Fruit fly (Drosophila melanogaster) whole organism, embryonic: ENCODE measurements around the gene IntS9.

ENCODE experiments used
- BEAF-32 ChIP-seq: fragments of 200-800 bp; sonication (Bioruptor generic); optimal IDR thresholded peaks from 3 replicates; lab custom pipeline; 2017; ENCODE audit warnings: missing biosample characterization, missing genetic modification characterization, mild to moderate bottlenecking, moderate library complexity, missing genetic modification reagents
- CG10431 ChIP-seq: fragments of 200-800 bp; sonication (Bioruptor generic); optimal IDR thresholded peaks from 3 replicates; lab custom pipeline; 2018; ENCODE audit warnings: missing biosample characterization, mild to moderate bottlenecking, missing genetic modification characterization
- CG10462 ChIP-seq: fragments of 200-800 bp; sonication (Bioruptor generic); optimal IDR thresholded peaks from 2 replicates; lab custom pipeline; 2016; ENCODE audit warnings: missing biosample characterization, missing genetic modification characterization
- CG11085 ChIP-seq: fragments of 200-800 bp; sonication (Bioruptor generic); IDR thresholded peaks from 2 replicates; pipeline ENCODE4 v1.3.6; 2022; ENCODE audit warnings: missing biosample characterization, missing genetic modification characterization
- CG13296 ChIP-seq: fragments of 200-800 bp; sonication (Bioruptor generic); optimal IDR thresholded peaks from 3 replicates; lab custom pipeline; 2018; ENCODE audit warnings: missing biosample characterization, mild to moderate bottlenecking, missing genetic modification characterization
- CG15011 ChIP-seq: fragments of 200-800 bp; sonication (Bioruptor generic); optimal IDR thresholded peaks from 3 replicates; lab custom pipeline; 2018; ENCODE audit warnings: missing biosample characterization, mild to moderate bottlenecking, missing genetic modification characterization
- CG15073 ChIP-seq: fragments of 200-800 bp; sonication (Bioruptor generic); optimal IDR thresholded peaks from 2 replicates; lab custom pipeline; 2016; ENCODE audit warnings: missing biosample characterization, missing genetic modification characterization
- CG15514 ChIP-seq: fragments of 200-800 bp; sonication (Bioruptor generic); optimal IDR thresholded peaks from 3 replicates; lab custom pipeline; 2017; ENCODE audit warnings: missing biosample characterization, missing genetic modification characterization, mild to moderate bottlenecking, moderate library complexity, missing genetic modification reagents
- CG16779 ChIP-seq: fragments of 200-800 bp; sonication (Bioruptor generic); IDR thresholded peaks from 2 replicates; pipeline ENCODE4 v1.3.6; 2022; ENCODE audit warnings: missing biosample characterization, missing genetic modification characterization
- CG30020 ChIP-seq: fragments of 200-800 bp; optimal IDR thresholded peaks from 2 replicates; lab custom pipeline; 2019; ENCODE audit warnings: missing biosample characterization, mild to moderate bottlenecking, missing genetic modification characterization, moderate library complexity
- CG31224 ChIP-seq: fragments of 200-800 bp; sonication (Bioruptor generic); IDR thresholded peaks from 2 replicates; pipeline ENCODE4 v1.3.6; 2022; ENCODE audit warnings: missing biosample characterization, missing genetic modification characterization
- CG33213 ChIP-seq: fragments of 200-800 bp; sonication (Bioruptor generic); optimal IDR thresholded peaks from 3 replicates; lab custom pipeline; 2016; ENCODE audit warnings: missing biosample characterization, missing genetic modification characterization
- CG3407 ChIP-seq: fragments of 200-800 bp; sonication (Bioruptor generic); optimal IDR thresholded peaks from 2 replicates; lab custom pipeline; 2018; ENCODE audit warnings: missing biosample characterization, mild to moderate bottlenecking, missing genetic modification characterization
- CG4328 ChIP-seq: fragments of 200-800 bp; sonication (Bioruptor generic); optimal IDR thresholded peaks from 3 replicates; lab custom pipeline; 2017; ENCODE audit warnings: missing biosample characterization, missing genetic modification reagents, missing genetic modification characterization
- CG4730 ChIP-seq: fragments of 200-800 bp; sonication (Bioruptor generic); IDR thresholded peaks from 2 replicates; pipeline ENCODE4 v1.3.6; 2022; ENCODE audit warnings: missing biosample characterization, missing genetic modification characterization
- CG7786 ChIP-seq: fragments of 200-800 bp; sonication (Bioruptor generic); optimal IDR thresholded peaks from 2 replicates; lab custom pipeline; 2016; ENCODE audit warnings: missing biosample characterization, missing genetic modification characterization
- CG7963 ChIP-seq: fragments of 200-800 bp; sonication (Bioruptor generic); IDR thresholded peaks from 3 replicates; pipeline ENCODE4 v1.3.6; 2022; ENCODE audit warnings: missing biosample characterization, missing genetic modification characterization; ENCODE audit not compliant: partially characterized antibody
- CG8765 ChIP-seq: fragments of 200-800 bp; sonication (Bioruptor generic); IDR thresholded peaks from 2 replicates; pipeline ENCODE4 v1.3.6; 2022; ENCODE audit warnings: missing biosample characterization, missing genetic modification characterization
- CG8924 ChIP-seq: fragments of 200-800 bp; optimal IDR thresholded peaks from 3 replicates; lab custom pipeline; 2019; ENCODE audit warnings: missing biosample characterization, mild to moderate bottlenecking, missing genetic modification characterization, moderate library complexity
- CG9797 ChIP-seq: fragments of 200-800 bp; sonication (Bioruptor generic); optimal IDR thresholded peaks from 3 replicates; lab custom pipeline; 2018; ENCODE audit warnings: missing biosample characterization, mild to moderate bottlenecking, missing genetic modification characterization
- Dek ChIP-seq: fragments of 200-800 bp; sonication (Bioruptor generic); optimal IDR thresholded peaks from 3 replicates; lab custom pipeline; 2019; ENCODE audit warnings: missing biosample characterization, mild to moderate bottlenecking, missing genetic modification characterization, moderate library complexity
- Dref ChIP-seq: fragments of 200-800 bp; sonication (Bioruptor generic); IDR thresholded peaks from 2 replicates; pipeline ENCODE4 v1.3.6; 2022; ENCODE audit warnings: missing biosample characterization, missing genetic modification characterization
- HHEX ChIP-seq: fragments of 200-800 bp; sonication (Bioruptor generic); optimal IDR thresholded peaks from 3 replicates; lab custom pipeline; 2017; ENCODE audit warnings: missing biosample characterization, mild to moderate bottlenecking, missing genetic modification characterization, missing genetic modification reagents
- HLH4C ChIP-seq: fragments of 200-800 bp; sonication (Bioruptor generic); IDR thresholded peaks from 3 replicates; pipeline ENCODE4 v1.3.6; 2022; ENCODE audit warnings: missing biosample characterization, missing genetic modification characterization; ENCODE audit not compliant: partially characterized antibody
- Mes4 ChIP-seq: fragments of 200-800 bp; sonication (Bioruptor generic); optimal IDR thresholded peaks from 2 replicates; lab custom pipeline; 2016; ENCODE audit warnings: missing biosample characterization, missing genetic modification characterization
- Opbp ChIP-seq: fragments of 200-800 bp; sonication (Bioruptor generic); IDR thresholded peaks from 3 replicates; pipeline ENCODE4 v1.3.6; 2022; ENCODE audit warnings: missing biosample characterization, missing genetic modification characterization; ENCODE audit not compliant: partially characterized antibody
- Rx ChIP-seq: fragments of 200-800 bp; sonication (Bioruptor generic); IDR thresholded peaks from 2 replicates; pipeline ENCODE4 v1.3.6; 2022; ENCODE audit warnings: missing biosample characterization, missing genetic modification characterization
- TFAM ChIP-seq: fragments of 200-800 bp; sonication (Bioruptor generic); optimal IDR thresholded peaks from 2 replicates; lab custom pipeline; 2017; ENCODE audit warnings: missing biosample characterization, missing genetic modification characterization, inconsistent platforms
- amos ChIP-seq: fragments of 200-800 bp; sonication (Bioruptor generic); IDR thresholded peaks from 2 replicates; pipeline ENCODE4 v1.3.6; 2022; ENCODE audit warnings: missing biosample characterization, missing genetic modification characterization; ENCODE audit not compliant: partially characterized antibody
- aop ChIP-seq: fragments of 200-800 bp; sonication (Bioruptor generic); IDR thresholded peaks from 2 replicates; pipeline ENCODE4 v1.3.6; 2022; ENCODE audit warnings: missing biosample characterization, missing genetic modification characterization
- bigmax ChIP-seq: fragments of 200-800 bp; sonication (Bioruptor generic); optimal IDR thresholded peaks from 2 replicates; lab custom pipeline; 2018; ENCODE audit warnings: missing biosample characterization, mild to moderate bottlenecking, missing genetic modification characterization
- btn ChIP-seq: fragments of 200-800 bp; sonication (Bioruptor generic); optimal IDR thresholded peaks from 2 replicates; lab custom pipeline; 2016; ENCODE audit warnings: missing biosample characterization, missing genetic modification characterization
- cato ChIP-seq: fragments of 200-800 bp; sonication (Bioruptor generic); optimal IDR thresholded peaks from 2 replicates; lab custom pipeline; 2016; ENCODE audit warnings: missing biosample characterization, missing genetic modification characterization, borderline replicate concordance
- ci ChIP-seq: fragments of 200-800 bp; sonication (Bioruptor generic); IDR thresholded peaks from 3 replicates; pipeline ENCODE4 v1.3.6; 2022; ENCODE audit warnings: missing biosample characterization, missing genetic modification characterization
- crp ChIP-seq, 2 experiments: fragments of 200-800 bp; sonication (Bioruptor generic); optimal IDR thresholded peaks; 2 replicates in 1 of 2; 3 replicates in 1 of 2; lab custom pipeline; 2017; ENCODE audit warnings: missing biosample characterization in 2 of 2, missing genetic modification characterization in 2 of 2, mild to moderate bottlenecking in 1 of 2, moderate library complexity in 1 of 2
- dysf ChIP-seq: fragments of 200-800 bp; sonication (Bioruptor generic); IDR thresholded peaks from 3 replicates; pipeline ENCODE4 v1.3.6; 2022; ENCODE audit warnings: missing biosample characterization, missing genetic modification characterization
- ftz-f1 ChIP-seq: fragments of 200-800 bp; sonication (Bioruptor generic); optimal IDR thresholded peaks from 2 replicates; lab custom pipeline; 2016; ENCODE audit warnings: missing biosample characterization, missing genetic modification characterization
- kah ChIP-seq: fragments of 200-800 bp; sonication (Bioruptor generic); optimal IDR thresholded peaks from 2 replicates; lab custom pipeline; 2018; ENCODE audit warnings: missing biosample characterization, mild to moderate bottlenecking, missing genetic modification characterization
- ken ChIP-seq: fragments of 200-800 bp; sonication (Bioruptor generic); IDR thresholded peaks from 3 replicates; pipeline ENCODE4 v1.3.6; 2022; ENCODE audit warnings: missing biosample characterization, missing genetic modification characterization
- klu ChIP-seq: fragments of 200-800 bp; sonication (Bioruptor generic); IDR thresholded peaks from 2 replicates; pipeline ENCODE4 v1.3.6; 2022; ENCODE audit warnings: missing biosample characterization, missing genetic modification characterization
- mam ChIP-seq: fragments of 200-800 bp; sonication (Bioruptor generic); optimal IDR thresholded peaks from 3 replicates; lab custom pipeline; 2016; ENCODE audit warnings: missing biosample characterization, missing genetic modification characterization
- nau ChIP-seq: fragments of 200-800 bp; sonication (Bioruptor generic); optimal IDR thresholded peaks from 3 replicates; lab custom pipeline; 2017; ENCODE audit warnings: missing biosample characterization, mild to moderate bottlenecking, missing genetic modification characterization, missing genetic modification reagents
- nmo ChIP-seq: fragments of 200-800 bp; sonication (Bioruptor generic); optimal IDR thresholded peaks from 2 replicates; lab custom pipeline; 2018; ENCODE audit warnings: missing biosample characterization, mild to moderate bottlenecking, missing genetic modification characterization, moderate library complexity
- ranshi ChIP-seq: fragments of 200-800 bp; sonication (Bioruptor generic); IDR thresholded peaks from 2 replicates; pipeline ENCODE4 v1.3.6; 2022; ENCODE audit warnings: missing biosample characterization, missing genetic modification characterization
- ro ChIP-seq: fragments of 200-800 bp; sonication (Bioruptor generic); IDR thresholded peaks from 2 replicates; pipeline ENCODE4 v1.3.6; 2022; ENCODE audit warnings: missing biosample characterization, missing genetic modification characterization
- row ChIP-seq: fragments of 200-800 bp; sonication (Bioruptor generic); IDR thresholded peaks from 3 replicates; pipeline ENCODE4 v1.3.6; 2022; ENCODE audit warnings: missing biosample characterization, missing genetic modification characterization
- vvl ChIP-seq: fragments of 200-800 bp; sonication (Bioruptor generic); IDR thresholded peaks from 2 replicates; pipeline ENCODE4 v1.3.6; 2022; ENCODE audit warnings: missing biosample characterization, missing genetic modification characterization
- wek ChIP-seq: fragments of 200-800 bp; sonication (Bioruptor generic); optimal IDR thresholded peaks from 3 replicates; lab custom pipeline; 2018; ENCODE audit warnings: missing biosample characterization, mild to moderate bottlenecking, missing genetic modification characterization, moderate library complexity

The IntS9 gene

dm6 chr3L:16090330-16090803 lies 15.1 kb downstream of the IntS9 start, which contains the start of the genes CG5235 and ClC-c (continued):
- TF ChIP-seq CG13296 (GFP tag; lab: Kevin White, UChicago) (no peak), Rx (GFP tag; lab: Robert Waterston, UW) (no peak), vvl (GFP tag; lab: Robert Waterston, UW) (peak; percentile 38; the same call in 1 of the 2 replicates), CG7963 (GFP tag; lab: Robert Waterston, UW) (peak; percentile 86), CG15514 (GFP tag; lab: Kevin White, UChicago) (peak; percentile 43), ro (GFP tag; lab: Robert Waterston, UW) (no peak)
- TF ChIP-seq, all 482 proteins: peak for 86

- peak; percentile 5 for TF ChIP-seq HHEX (GFP tag; lab: Kevin White, UChicago)
- no peak for TF ChIP-seq CG15073 (GFP tag; lab: Kevin White, UChicago)
- no peak for TF ChIP-seq HLH4C
- TF ChIP-seq nau (GFP tag; lab: Kevin White, UChicago), result no peak
- peak; percentile 81 for TF ChIP-seq nmo (GFP tag; lab: Kevin White, UChicago)
- TF ChIP-seq ftz-f1 (GFP tag; lab: Kevin White, UChicago), result no peak
- peak; percentile 60 for TF ChIP-seq CG31224
- TF ChIP-seq mam, result no peak
- TF ChIP-seq CG8765 (GFP tag; lab: Robert Waterston, UW), result no peak
- TF ChIP-seq CG16779 (GFP tag; lab: Robert Waterston, UW), result no peak
- peak; percentile 28; the same call in 1 of the 2 replicates for TF ChIP-seq amos (GFP tag; lab: Robert Waterston, UW)
- no peak for TF ChIP-seq Mes4 (GFP tag; lab: Kevin White, UChicago)
- TF ChIP-seq Dref (GFP tag; lab: Robert Waterston, UW), result no peak
- TF ChIP-seq CG8924, result peak; percentile 78
- TF ChIP-seq CG10431 (GFP tag; lab: Kevin White, UChicago), result no peak
- peak; percentile 57; the same call in 2 of the 3 replicates for TF ChIP-seq ken (GFP tag; lab: Robert Waterston, UW)
- peak; percentile 21 for TF ChIP-seq BEAF-32 (GFP tag; lab: Kevin White, UChicago)
- no peak for TF ChIP-seq CG3407 (GFP tag; lab: Kevin White, UChicago)
- no peak for TF ChIP-seq CG7786
- TF ChIP-seq ci (GFP tag; lab: Robert Waterston, UW), result peak; percentile 46; the same call in 2 of the 3 replicates
- no peak for TF ChIP-seq crp (GFP tag; optimal IDR thresholded peaks at IDR 0.05; lab: Kevin White, UChicago)
- TF ChIP-seq aop (GFP tag; lab: Robert Waterston, UW), result no peak
- TF ChIP-seq cato (GFP tag; lab: Kevin White, UChicago), result no peak
- TF ChIP-seq CG11085 (GFP tag; lab: Robert Waterston, UW), result no peak; the same call in 1 of the 2 replicates
- no peak for TF ChIP-seq CG4328 (GFP tag; lab: Kevin White, UChicago)
- TF ChIP-seq CG4730, result peak; percentile 61; the same call in 1 of the 2 replicates
- peak; percentile 82 for TF ChIP-seq CG9797 (GFP tag; lab: Kevin White, UChicago)
- no peak for TF ChIP-seq klu
- TF ChIP-seq ranshi (GFP tag; lab: Robert Waterston, UW), result 0 out of 2 replicates have a peak, but pooled peaks have one; percentile 64
- TF ChIP-seq CG10462 (GFP tag; lab: Kevin White, UChicago), result no peak
- peak; percentile 40 for TF ChIP-seq kah (GFP tag; lab: Kevin White, UChicago)
- peak; percentile 26 for TF ChIP-seq CG30020 (tag; lab: Kevin White, UChicago)
- TF ChIP-seq TFAM, result no peak
- no peak for TF ChIP-seq CG15011
- TF ChIP-seq btn (GFP tag; lab: Kevin White, UChicago), result no peak
- no peak for TF ChIP-seq wek (GFP tag; lab: Kevin White, UChicago)
- peak; percentile 77; the same call in 1 of the 3 replicates for TF ChIP-seq dysf
- TF ChIP-seq row, result peak; percentile 85
- TF ChIP-seq bigmax (GFP tag; lab: Kevin White, UChicago), result no peak
- TF ChIP-seq CG33213 (GFP tag; lab: Kevin White, UChicago), result no peak
- peak; percentile 56; the same call in 1 of the 3 replicates for TF ChIP-seq Opbp (GFP tag; lab: Robert Waterston, UW)
- peak; percentile 81 for TF ChIP-seq Dek
Observed at dm6 chr3L:16087323-16087816, 18.1 kb downstream of the IntS9 start, which contains the start of gene Tasp1. TSS of gene Tasp1 (minus strand) at chr3L:16087525.
